Fruit fly (Drosophila melanogaster) whole organism, prepupa: Measurements from ENCODE around the gene escl.

Source experiments
- Blimp-1 ChIP-seq: fragments of 200-800 bp; sonication (Bioruptor generic); optimal IDR thresholded peaks from 3 replicates; lab custom pipeline; 2017; ENCODE audit warnings: missing biosample characterization, missing genetic modification characterization, mild to moderate bottlenecking, moderate library complexity, missing genetic modification reagents
- CG10631 ChIP-seq: fragments of 200-800 bp; sonication (Bioruptor generic); optimal IDR thresholded peaks from 2 replicates; lab custom pipeline; 2016; ENCODE audit warnings: missing biosample characterization, missing genetic modification characterization
- CG10669 ChIP-seq: fragments of 200-800 bp; sonication (Bioruptor generic); optimal IDR thresholded peaks from 3 replicates; lab custom pipeline; 2018; ENCODE audit warnings: missing biosample characterization, mild to moderate bottlenecking, missing genetic modification characterization, moderate library complexity
- CG11294 ChIP-seq: fragments of 200-800 bp; sonication (Bioruptor generic); IDR thresholded peaks from 2 replicates; pipeline ENCODE4 v1.3.6; 2022; ENCODE audit warnings: missing biosample characterization, missing genetic modification characterization
- CG1621 ChIP-seq: fragments of 200-800 bp; sonication (Bioruptor generic); optimal IDR thresholded peaks from 3 replicates; lab custom pipeline; 2018; ENCODE audit warnings: missing biosample characterization, mild to moderate bottlenecking, missing genetic modification characterization
- CG16779 ChIP-seq: fragments of 200-800 bp; sonication (Bioruptor generic); optimal IDR thresholded peaks from 3 replicates; lab custom pipeline; 2017; ENCODE audit warnings: missing biosample characterization, mild to moderate bottlenecking, missing genetic modification characterization
- CG3032 ChIP-seq: fragments of 200-800 bp; optimal IDR thresholded peaks from 2 replicates; lab custom pipeline; 2019; ENCODE audit warnings: missing biosample characterization, mild to moderate bottlenecking, missing genetic modification characterization, moderate library complexity
- CG32006 ChIP-seq: fragments of 200-800 bp; sonication (Bioruptor generic); optimal IDR thresholded peaks from 3 replicates; lab custom pipeline; 2017; ENCODE audit warnings: missing biosample characterization, mild to moderate bottlenecking, missing genetic modification characterization
- CG3919 ChIP-seq: fragments of 200-800 bp; sonication (Bioruptor generic); optimal IDR thresholded peaks from 3 replicates; lab custom pipeline; 2016; ENCODE audit warnings: missing biosample characterization, missing genetic modification characterization
- CG6276 ChIP-seq: fragments of 200-800 bp; sonication (Bioruptor generic); optimal IDR thresholded peaks from 2 replicates; lab custom pipeline; 2017; ENCODE audit warnings: missing biosample characterization, mild to moderate bottlenecking, missing genetic modification characterization
- CG6792 ChIP-seq: fragments of 200-800 bp; sonication (Bioruptor generic); optimal IDR thresholded peaks from 3 replicates; lab custom pipeline; 2016; ENCODE audit warnings: missing biosample characterization, missing genetic modification characterization
- CG6808 ChIP-seq: fragments of 200-800 bp; sonication (Bioruptor generic); optimal IDR thresholded peaks from 3 replicates; lab custom pipeline; 2017; ENCODE audit warnings: missing biosample characterization, missing genetic modification characterization, mild to moderate bottlenecking, moderate library complexity, missing genetic modification reagents
- CG6854 ChIP-seq: fragments of 200-800 bp; sonication (Bioruptor generic); optimal IDR thresholded peaks from 2 replicates; lab custom pipeline; 2017; ENCODE audit warnings: missing biosample characterization, mild to moderate bottlenecking, missing genetic modification characterization
- CG8119 ChIP-seq: fragments of 200-800 bp; sonication (Bioruptor generic); IDR thresholded peaks from 3 replicates; pipeline ENCODE4 v1.3.6; 2022; ENCODE audit warnings: missing biosample characterization, missing genetic modification characterization
- CG9139 ChIP-seq: fragments of 200-800 bp; sonication (Bioruptor generic); optimal IDR thresholded peaks from 3 replicates; lab custom pipeline; 2017; ENCODE audit warnings: missing biosample characterization, mild to moderate bottlenecking, missing genetic modification characterization
- Eip75B ChIP-seq: fragments of 200-800 bp; sonication (Bioruptor generic); optimal IDR thresholded peaks from 3 replicates; lab custom pipeline; 2016; ENCODE audit warnings: missing biosample characterization, missing genetic modification characterization
- Eip78C ChIP-seq: fragments of 200-800 bp; sonication (Bioruptor generic); peaks from one replicate; lab custom pipeline; 2016; ENCODE audit warnings: missing biosample characterization, missing genetic modification characterization
- Ets21C ChIP-seq: fragments of 200-800 bp; sonication (Bioruptor generic); optimal IDR thresholded peaks from 3 replicates; lab custom pipeline; 2016; ENCODE audit warnings: missing biosample characterization, missing genetic modification characterization
- Ets96B ChIP-seq: fragments of 200-800 bp; optimal IDR thresholded peaks from 2 replicates; lab custom pipeline; 2019; ENCODE audit warnings: missing biosample characterization, mild to moderate bottlenecking, missing genetic modification characterization, moderate library complexity
- Hr39 ChIP-seq: fragments of 200-800 bp; sonication (Bioruptor generic); optimal IDR thresholded peaks from 2 replicates; lab custom pipeline; 2016; ENCODE audit warnings: missing biosample characterization, missing genetic modification characterization
- Lpt ChIP-seq: fragments of 200-800 bp; sonication (Bioruptor generic); optimal IDR thresholded peaks from 3 replicates; lab custom pipeline; 2016; ENCODE audit warnings: missing biosample characterization, missing genetic modification characterization
- Met ChIP-seq: fragments of 200-800 bp; sonication (Bioruptor generic); optimal IDR thresholded peaks from 3 replicates; lab custom pipeline; 2016; ENCODE audit warnings: missing biosample characterization, missing genetic modification characterization
- OdsH ChIP-seq: fragments of 200-800 bp; sonication (Bioruptor generic); optimal IDR thresholded peaks from 3 replicates; lab custom pipeline; 2016; ENCODE audit warnings: missing biosample characterization, missing genetic modification characterization
- Smox ChIP-seq: fragments of 200-800 bp; sonication (Bioruptor generic); optimal IDR thresholded peaks from 3 replicates; lab custom pipeline; 2016; ENCODE audit warnings: missing biosample characterization, missing genetic modification characterization
- Sox15 ChIP-seq: fragments of 200-800 bp; sonication (Bioruptor generic); optimal IDR thresholded peaks from 3 replicates; lab custom pipeline; 2016; ENCODE audit warnings: missing biosample characterization, missing genetic modification characterization
- acj6 ChIP-seq: fragments of 200-800 bp; sonication (Bioruptor generic); optimal IDR thresholded peaks from 3 replicates; lab custom pipeline; 2016; ENCODE audit warnings: missing biosample characterization, missing genetic modification characterization
- dsx ChIP-seq: fragments of 200-800 bp; optimal IDR thresholded peaks from 3 replicates; lab custom pipeline; 2019; ENCODE audit warnings: missing biosample characterization, mild to moderate bottlenecking, missing genetic modification characterization, moderate library complexity; ENCODE audit not compliant: poor library complexity, severe bottlenecking
- eg ChIP-seq: fragments of 200-800 bp; sonication (Bioruptor generic); IDR thresholded peaks from 3 replicates; pipeline ENCODE4 v1.3.6; 2022; ENCODE audit warnings: missing biosample characterization, missing genetic modification characterization
- fd59A ChIP-seq: fragments of 200-800 bp; sonication (Bioruptor generic); optimal IDR thresholded peaks from 2 replicates; lab custom pipeline; 2017; ENCODE audit warnings: missing biosample characterization, mild to moderate bottlenecking, missing genetic modification characterization, missing genetic modification reagents
- fkh ChIP-seq: fragments of 200-800 bp; sonication (Bioruptor generic); optimal IDR thresholded peaks from 3 replicates; lab custom pipeline; 2017; ENCODE audit warnings: missing biosample characterization, mild to moderate bottlenecking, missing genetic modification characterization, moderate library complexity
- net ChIP-seq: fragments of 200-800 bp; sonication (Bioruptor generic); optimal IDR thresholded peaks from 3 replicates; lab custom pipeline; 2016; ENCODE audit warnings: missing biosample characterization, missing genetic modification characterization
- pdm3 ChIP-seq: fragments of 200-800 bp; sonication (Bioruptor generic); optimal IDR thresholded peaks from 3 replicates; lab custom pipeline; 2016; ENCODE audit warnings: missing biosample characterization, missing genetic modification characterization
- salr ChIP-seq, 2 experiments: fragments of 200-800 bp; sonication (Bioruptor generic); optimal IDR thresholded peaks; 3 replicates each; lab custom pipeline; 2016 to 2018; ENCODE audit warnings: missing biosample characterization in 2 of 2, missing genetic modification characterization in 2 of 2, mild to moderate bottlenecking in 1 of 2
- ss ChIP-seq, 2 experiments: fragments of 200-800 bp; sonication (Bioruptor generic); optimal IDR thresholded peaks; 2 replicates in 1 of 2; 3 replicates in 1 of 2; lab custom pipeline; 2017 to 2018; ENCODE audit warnings: mild to moderate bottlenecking in 2 of 2, missing biosample characterization in 2 of 2, missing genetic modification characterization in 2 of 2, moderate library complexity in 1 of 2
- svp ChIP-seq: fragments of 200-800 bp; sonication (Bioruptor generic); peaks from one replicate; lab custom pipeline; 2016; ENCODE audit warnings: missing biosample characterization, missing genetic modification characterization

Gene escl

DNA sequence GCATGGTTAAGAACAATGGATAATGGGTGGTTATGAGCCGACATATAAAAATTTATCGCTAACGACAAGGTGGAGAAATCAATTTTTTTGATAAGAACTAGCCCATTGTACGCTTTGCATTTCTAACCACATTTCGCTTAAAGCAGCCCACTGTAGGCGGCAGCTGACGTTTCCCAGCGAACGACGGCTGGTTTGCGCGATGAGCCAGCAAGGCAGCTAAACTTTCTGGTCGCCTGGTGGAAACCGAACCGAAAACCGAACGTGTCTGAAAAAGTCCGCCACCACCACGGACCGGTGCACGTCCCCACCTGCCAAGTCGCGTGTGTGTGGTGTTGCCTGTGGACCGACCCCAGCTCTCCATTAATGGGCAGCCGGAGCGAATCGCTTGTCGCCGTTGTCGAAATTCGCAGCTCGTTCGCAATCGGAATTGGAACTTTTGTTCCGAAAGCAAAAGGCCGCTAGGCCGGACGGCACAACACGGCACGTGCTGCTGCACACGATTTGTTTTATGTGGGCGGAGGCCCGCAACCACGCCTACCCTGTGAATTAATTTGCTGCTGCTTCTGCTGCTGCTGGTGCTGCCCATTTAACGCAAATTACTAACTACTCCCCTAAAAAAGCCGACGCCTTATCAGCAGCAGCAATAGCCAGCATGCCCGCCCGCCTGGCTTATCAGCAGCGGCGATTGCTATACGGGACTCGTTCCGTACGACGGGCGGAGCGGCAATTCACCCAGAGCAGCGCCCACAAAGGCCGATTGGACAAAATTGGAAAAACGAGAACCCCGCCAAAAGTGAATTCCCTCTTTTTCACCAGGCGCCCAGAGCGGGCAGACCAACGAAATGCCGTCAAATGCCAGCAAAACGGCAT lies 12.4 kb downstream of the escl start (continued):
- TF ChIP-seq CG3919 (GFP tag; lab: Kevin White, UChicago): peak; percentile 63
- no peak for TF ChIP-seq Ets21C (GFP tag; lab: Kevin White, UChicago)
- TF ChIP-seq CG3032 (tag; lab: Kevin White, UChicago): peak; percentile 16
- TF ChIP-seq svp (GFP tag; lab: Kevin White, UChicago): peak; percentile 88

DNA sequence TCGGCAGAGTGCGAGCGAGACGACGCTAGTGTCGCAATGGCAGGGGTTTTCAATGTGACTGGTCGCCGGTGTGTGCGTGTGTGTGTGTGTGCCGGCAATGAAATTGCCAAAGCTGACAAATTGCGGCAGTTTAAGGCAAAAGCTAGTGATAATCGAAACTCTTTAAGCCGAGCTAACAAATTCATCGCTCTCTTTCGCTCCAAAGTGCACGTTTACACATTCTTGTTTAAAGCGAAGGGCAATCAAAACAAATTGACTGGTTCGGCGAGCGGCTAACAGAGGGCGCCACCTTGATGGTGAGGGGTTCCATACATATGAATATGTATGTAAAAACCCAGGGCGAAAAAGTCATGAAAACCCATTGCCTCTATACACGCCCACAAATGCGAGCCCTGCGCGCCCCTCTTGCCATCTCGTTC lies 13.1 kb downstream of the escl start:
- no peak for TF ChIP-seq CG11294 (GFP tag; lab: Robert Waterston, UW)
- TF ChIP-seq Eip78C: no peak
- peak; percentile 77 for TF ChIP-seq dsx (GFP tag; lab: Kevin White, UChicago)
- peak; percentile 64 for TF ChIP-seq svp (GFP tag; lab: Kevin White, UChicago)

dm6 chr2L:12004211-12004979 lies 13.7 kb downstream of the escl start:
- TF ChIP-seq fd59A (GFP tag; lab: Kevin White, UChicago) (peak; percentile 38), CG32006 (GFP tag; lab: Kevin White, UChicago) (peak; percentile 13), Eip75B (GFP tag; lab: Kevin White, UChicago) (peak; percentile 15), dsx (GFP tag; lab: Kevin White, UChicago) (peak; percentile 57), pdm3 (GFP tag; lab: Kevin White, UChicago) (peak; percentile 22), acj6 (GFP tag; lab: Kevin White, UChicago) (peak; percentile 3), CG10669 (peak; percentile 9), CG16779 (tag; lab: Kevin White, UChicago) (no peak), salr (GFP tag; optimal IDR thresholded peaks at IDR 0.05; lab: Kevin White, UChicago) (peak; percentile 4 to 11), OdsH (GFP tag; lab: Kevin White, UChicago) (no peak), svp (GFP tag; lab: Kevin White, UChicago) (peak; percentile 22), Lpt (GFP tag; lab: Kevin White, UChicago) (peak; percentile 1), ss (GFP tag; optimal IDR thresholded peaks at IDR 0.05; lab: Kevin White, UChicago) (peak in 1 of 2 experiments; percentile 55), net (GFP tag; lab: Kevin White, UChicago) (peak; percentile 18), Smox (no peak), CG6276 (peak; percentile 28), CG10631 (GFP tag; lab: Kevin White, UChicago) (peak; percentile 48), CG8119 (GFP tag; lab: Robert Waterston, UW) (no peak), CG9139 (GFP tag; lab: Kevin White, UChicago) (no peak), fkh (GFP tag; lab: Kevin White, UChicago) (peak; percentile 99), Eip78C (peak; percentile 30), CG1621 (tag; lab: Kevin White, UChicago) (peak; percentile 99), CG6808 (GFP tag; lab: Kevin White, UChicago) (peak; percentile 32), CG6792 (peak; percentile 17)

DNA sequence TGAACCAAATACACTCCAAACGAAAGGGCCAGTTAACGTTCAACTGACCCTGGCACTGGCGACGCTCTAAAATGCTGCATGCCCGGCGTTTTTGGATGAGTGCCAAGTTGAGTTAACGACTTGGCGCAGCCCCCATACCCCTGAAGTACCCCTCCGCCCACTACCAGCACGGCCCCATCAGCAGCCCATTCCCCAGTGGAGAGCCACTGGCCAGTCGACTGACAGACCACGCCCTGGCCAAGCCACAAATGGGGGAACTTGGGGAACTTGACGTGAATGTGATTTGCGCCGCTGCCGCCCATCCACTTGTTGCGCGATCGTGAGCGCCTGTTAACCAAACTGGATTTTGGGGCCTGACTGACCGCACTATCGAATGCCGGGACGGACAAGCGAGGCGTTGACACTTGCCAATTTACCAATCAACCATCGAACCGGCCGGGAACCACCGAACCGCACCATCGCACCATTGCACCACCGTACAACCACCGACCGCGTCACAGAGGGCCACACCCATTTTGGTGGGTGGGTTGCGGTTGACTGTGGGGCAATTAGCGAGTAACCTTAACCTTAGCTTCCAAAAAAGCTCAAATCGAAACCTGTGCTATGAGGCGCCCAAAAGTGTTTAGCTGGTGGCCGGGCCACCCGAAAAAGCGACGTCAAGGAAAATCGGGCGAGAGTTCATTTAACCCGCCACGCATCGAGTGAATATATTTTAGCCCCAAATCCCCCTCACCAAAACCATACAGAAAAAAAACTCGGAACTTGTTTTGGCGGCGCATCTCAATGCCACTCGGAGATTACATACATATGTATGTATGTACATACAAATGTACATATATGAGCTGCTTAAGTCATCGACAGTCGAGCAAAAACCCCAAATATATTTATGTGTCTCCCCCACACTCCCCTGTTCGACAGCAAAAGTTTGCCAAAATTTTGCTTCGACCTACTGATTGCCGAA lies 15.0 kb downstream of the escl start:
- no peak for TF ChIP-seq eg
- peak; percentile 56 for TF ChIP-seq Eip78C
- no peak for TF ChIP-seq Met (GFP tag; lab: Kevin White, UChicago)
- no peak for TF ChIP-seq Sox15
- TF ChIP-seq CG6854: peak; percentile 55
- TF ChIP-seq Hr39: no peak
- TF ChIP-seq Blimp-1 (GFP tag; lab: Kevin White, UChicago): peak; percentile 81
- peak; percentile 14 for TF ChIP-seq CG6276
- TF ChIP-seq CG8119 (GFP tag; lab: Robert Waterston, UW): no peak
- no peak for TF ChIP-seq Ets96B (tag; lab: Kevin White, UChicago)
- TF ChIP-seq CG6792: no peak
- TF ChIP-seq CG1621 (tag; lab: Kevin White, UChicago): peak; percentile 75
- TF ChIP-seq dsx (GFP tag; lab: Kevin White, UChicago): peak; percentile 80
- TF ChIP-seq svp (GFP tag; lab: Kevin White, UChicago): peak; percentile 93
- TF ChIP-seq salr (GFP tag; optimal IDR thresholded peaks at IDR 0.05; lab: Kevin White, UChicago): no peak
